Fruit fly (Drosophila melanogaster) whole organism, embryonic: ENCODE measurements around the gene rempA.

ENCODE experiments used
- ATbp ChIP-seq: fragments of 200-800 bp; sonication (Bioruptor generic); optimal IDR thresholded peaks from 2 replicates; lab custom pipeline; 2017; ENCODE audit warnings: missing biosample characterization, mild to moderate bottlenecking, missing genetic modification characterization, missing genetic modification reagents
- Abd-B ChIP-seq: fragments of 200-800 bp; sonication (Bioruptor generic); optimal IDR thresholded peaks from 2 replicates; lab custom pipeline; 2018; ENCODE audit warnings: missing biosample characterization, mild to moderate bottlenecking, missing genetic modification characterization, moderate library complexity
- B-H1 ChIP-seq: fragments of 200-800 bp; sonication (Bioruptor generic); IDR thresholded peaks from 3 replicates; pipeline ENCODE4 v1.3.6; 2022; ENCODE audit warnings: missing biosample characterization, missing genetic modification characterization
- BEAF-32 ChIP-seq: fragments of 200-800 bp; sonication (Bioruptor generic); optimal IDR thresholded peaks from 3 replicates; lab custom pipeline; 2017; ENCODE audit warnings: missing biosample characterization, missing genetic modification characterization, mild to moderate bottlenecking, moderate library complexity, missing genetic modification reagents
- Bdp1 ChIP-seq: fragments of 200-800 bp; sonication (Bioruptor generic); optimal IDR thresholded peaks from 3 replicates; lab custom pipeline; 2016; ENCODE audit warnings: missing biosample characterization, missing genetic modification characterization
- C15 ChIP-seq: fragments of 200-800 bp; sonication (Bioruptor generic); IDR thresholded peaks from 3 replicates; pipeline ENCODE4 v1.3.6; 2022; ENCODE audit warnings: missing biosample characterization, missing genetic modification characterization
- CG10565 ChIP-seq: fragments of 200-800 bp; sonication (Bioruptor generic); optimal IDR thresholded peaks from 3 replicates; lab custom pipeline; 2016; ENCODE audit warnings: missing biosample characterization, mild to moderate bottlenecking, missing genetic modification characterization
- CG11085 ChIP-seq: fragments of 200-800 bp; sonication (Bioruptor generic); IDR thresholded peaks from 2 replicates; pipeline ENCODE4 v1.3.6; 2022; ENCODE audit warnings: missing biosample characterization, missing genetic modification characterization
- CG11696 ChIP-seq: fragments of 200-800 bp; sonication (Bioruptor generic); IDR thresholded peaks from 2 replicates; pipeline ENCODE4 v1.3.6; 2022; ENCODE audit warnings: missing biosample characterization, missing genetic modification characterization
- CG11723 ChIP-seq: fragments of 200-800 bp; sonication (Bioruptor generic); optimal IDR thresholded peaks from 2 replicates; lab custom pipeline; 2017; ENCODE audit warnings: missing biosample characterization, mild to moderate bottlenecking, missing genetic modification characterization
- CG12299 ChIP-seq: fragments of 200-800 bp; sonication (Bioruptor generic); optimal IDR thresholded peaks from 2 replicates; lab custom pipeline; 2018; ENCODE audit warnings: missing biosample characterization, mild to moderate bottlenecking, missing genetic modification characterization
- CG13296 ChIP-seq: fragments of 200-800 bp; sonication (Bioruptor generic); optimal IDR thresholded peaks from 3 replicates; lab custom pipeline; 2018; ENCODE audit warnings: missing biosample characterization, mild to moderate bottlenecking, missing genetic modification characterization
- CG13624 ChIP-seq: fragments of 200-800 bp; sonication (Bioruptor generic); optimal IDR thresholded peaks from 2 replicates; lab custom pipeline; 2016; ENCODE audit warnings: missing biosample characterization, missing genetic modification characterization
- CG13775 ChIP-seq: fragments of 200-800 bp; sonication (Bioruptor generic); optimal IDR thresholded peaks from 3 replicates; lab custom pipeline; 2017; ENCODE audit warnings: missing biosample characterization, mild to moderate bottlenecking, missing genetic modification characterization
- CG14710 ChIP-seq: fragments of 200-800 bp; sonication (Bioruptor generic); optimal IDR thresholded peaks from 3 replicates; lab custom pipeline; 2019; ENCODE audit warnings: missing biosample characterization, mild to moderate bottlenecking, missing genetic modification characterization, moderate library complexity
- CG15479 ChIP-seq: fragments of 200-800 bp; sonication (Bioruptor generic); optimal IDR thresholded peaks from 3 replicates; lab custom pipeline; 2019; ENCODE audit warnings: missing biosample characterization, mild to moderate bottlenecking, missing genetic modification characterization, moderate library complexity
- CG16815 ChIP-seq: fragments of 200-800 bp; sonication (Bioruptor generic); optimal IDR thresholded peaks from 3 replicates; lab custom pipeline; 2017; ENCODE audit warnings: missing biosample characterization, mild to moderate bottlenecking, missing genetic modification characterization
- CG17328 ChIP-seq: fragments of 200-800 bp; sonication (Bioruptor generic); IDR thresholded peaks from 2 replicates; pipeline ENCODE4 v1.3.6; 2022; ENCODE audit warnings: missing biosample characterization, missing genetic modification characterization
- CG18599 ChIP-seq: fragments of 200-800 bp; sonication (Bioruptor generic); optimal IDR thresholded peaks from 3 replicates; lab custom pipeline; 2017; ENCODE audit warnings: missing biosample characterization, missing genetic modification characterization, mild to moderate bottlenecking, moderate library complexity, missing genetic modification reagents
- CG2678 ChIP-seq: fragments of 200-800 bp; sonication (Bioruptor generic); optimal IDR thresholded peaks from 3 replicates; lab custom pipeline; 2019; ENCODE audit warnings: missing biosample characterization, mild to moderate bottlenecking, missing genetic modification characterization, moderate library complexity
- CG30403 ChIP-seq: fragments of 200-800 bp; sonication (Bioruptor generic); optimal IDR thresholded peaks from 3 replicates; lab custom pipeline; 2016; ENCODE audit warnings: missing biosample characterization, missing genetic modification characterization
- CG34376 ChIP-seq: fragments of 200-800 bp; sonication (Bioruptor generic); optimal IDR thresholded peaks from 2 replicates; lab custom pipeline; 2018; ENCODE audit warnings: missing biosample characterization, mild to moderate bottlenecking, missing genetic modification characterization
- CG3726 ChIP-seq: fragments of 200-800 bp; sonication (Bioruptor generic); IDR thresholded peaks from 3 replicates; pipeline ENCODE4, ENCODE4 v1.3.6; 2022; ENCODE audit warnings: missing biosample characterization, missing genetic modification characterization
- CG4282 ChIP-seq: fragments of 200-800 bp; sonication (Bioruptor generic); optimal IDR thresholded peaks from 2 replicates; lab custom pipeline; 2016; ENCODE audit warnings: missing biosample characterization, missing genetic modification characterization
- CG4424 ChIP-seq: fragments of 200-800 bp; sonication (Bioruptor generic); optimal IDR thresholded peaks from 3 replicates; lab custom pipeline; 2016; ENCODE audit warnings: missing biosample characterization, missing genetic modification characterization
- CG5953 ChIP-seq: fragments of 200-800 bp; sonication (Bioruptor generic); IDR thresholded peaks from 2 replicates; pipeline ENCODE4 v1.3.6; 2022; ENCODE audit warnings: missing biosample characterization, missing genetic modification characterization
- Dref ChIP-seq: fragments of 200-800 bp; sonication (Bioruptor generic); IDR thresholded peaks from 2 replicates; pipeline ENCODE4 v1.3.6; 2022; ENCODE audit warnings: missing biosample characterization, missing genetic modification characterization
- Ets65A ChIP-seq: fragments of 200-800 bp; sonication (Bioruptor generic); peaks from one replicate; lab custom pipeline; 2016; ENCODE audit warnings: missing biosample characterization, missing genetic modification characterization
- HHEX ChIP-seq: fragments of 200-800 bp; sonication (Bioruptor generic); optimal IDR thresholded peaks from 3 replicates; lab custom pipeline; 2017; ENCODE audit warnings: missing biosample characterization, mild to moderate bottlenecking, missing genetic modification characterization, missing genetic modification reagents
- Hey ChIP-seq: fragments of 200-800 bp; sonication (Bioruptor generic); optimal IDR thresholded peaks from 3 replicates; lab custom pipeline; 2018; ENCODE audit warnings: missing biosample characterization, mild to moderate bottlenecking, missing genetic modification characterization
- HmgD ChIP-seq: fragments of 200-800 bp; sonication (Bioruptor generic); optimal IDR thresholded peaks from 3 replicates; lab custom pipeline; 2016; ENCODE audit warnings: missing biosample characterization, missing genetic modification characterization
- Max ChIP-seq: fragments of 200-800 bp; sonication (Bioruptor generic); optimal IDR thresholded peaks from 2 replicates; lab custom pipeline; 2016; ENCODE audit warnings: missing biosample characterization, mild to moderate bottlenecking, missing genetic modification characterization
- Med ChIP-seq: fragments of 200-800 bp; sonication (Bioruptor generic); peaks from one replicate; lab custom pipeline; 2016; ENCODE audit warnings: missing biosample characterization, missing genetic modification characterization, mild to moderate bottlenecking, inconsistent platforms, moderate library complexity
- NC2α ChIP-seq: fragments of 200-800 bp; sonication (Bioruptor generic); optimal IDR thresholded peaks from 2 replicates; lab custom pipeline; 2016; ENCODE audit warnings: missing biosample characterization, missing genetic modification characterization
- NfI ChIP-seq: fragments of 200-800 bp; sonication (Bioruptor generic); optimal IDR thresholded peaks from 3 replicates; lab custom pipeline; 2018; ENCODE audit warnings: missing biosample characterization, mild to moderate bottlenecking, missing genetic modification characterization, moderate library complexity
- Pdp1 ChIP-seq, 2 experiments: fragments of 200-800 bp; sonication (Bioruptor generic); optimal IDR thresholded peaks; 3 replicates each; lab custom pipeline; 2016; ENCODE audit warnings: missing biosample characterization in 2 of 2, missing genetic modification characterization in 2 of 2, mild to moderate bottlenecking in 1 of 2, moderate library complexity in 1 of 2
- YL-1 ChIP-seq: fragments of 200-800 bp; sonication (Bioruptor generic); optimal IDR thresholded peaks from 3 replicates; lab custom pipeline; 2017; ENCODE audit warnings: missing biosample characterization, mild to moderate bottlenecking, missing genetic modification characterization
- cas ChIP-seq: fragments of 200-800 bp; sonication (Bioruptor generic); IDR thresholded peaks from 2 replicates; pipeline ENCODE4 v1.3.6; 2022; ENCODE audit warnings: missing biosample characterization, missing genetic modification characterization
- ewg ChIP-seq: fragments of 200-800 bp; sonication (Bioruptor generic); optimal IDR thresholded peaks from 3 replicates; lab custom pipeline; 2017; ENCODE audit warnings: mild to moderate bottlenecking, missing biosample characterization, missing genetic modification reagents, missing genetic modification characterization
- gro ChIP-seq: fragments of 200-800 bp; sonication (Bioruptor generic); optimal IDR thresholded peaks from 2 replicates; lab custom pipeline; 2016; ENCODE audit warnings: missing biosample characterization, missing genetic modification characterization
- gt ChIP-seq: fragments of 200-800 bp; sonication (Bioruptor generic); IDR thresholded peaks from 2 replicates; pipeline ENCODE4 v1.3.6; 2022; ENCODE audit warnings: missing biosample characterization, missing genetic modification characterization
- her ChIP-seq: fragments of 200-800 bp; sonication (Bioruptor generic); optimal IDR thresholded peaks from 2 replicates; lab custom pipeline; 2016; ENCODE audit warnings: missing biosample characterization, missing genetic modification characterization
- jumu ChIP-seq: fragments of 200-800 bp; sonication (Bioruptor generic); optimal IDR thresholded peaks from 3 replicates; lab custom pipeline; 2016; ENCODE audit warnings: missing biosample characterization, missing genetic modification characterization
- peb ChIP-seq: fragments of 200-800 bp; sonication (Bioruptor generic); IDR thresholded peaks from 2 replicates; pipeline ENCODE4 v1.3.6; 2022; ENCODE audit warnings: missing biosample characterization, missing genetic modification characterization
- pita ChIP-seq: fragments of 200-800 bp; sonication (Bioruptor generic); optimal IDR thresholded peaks from 2 replicates; lab custom pipeline; 2017; ENCODE audit warnings: missing biosample characterization, mild to moderate bottlenecking, missing genetic modification characterization
- sc ChIP-seq, 3 experiments: fragments of >200 bp in 2 of 3; fragments of 200-800 bp in 1 of 3; sonication (Bioruptor generic) in 1 of 3; optimal IDR thresholded peaks; 2 replicates in 2 of 3; 3 replicates in 1 of 3; lab custom pipeline; 2017; ENCODE audit warnings: mild to moderate bottlenecking in 1 of 3, missing biosample characterization in 1 of 3, missing genetic modification characterization in 1 of 3, missing genetic modification reagents in 1 of 3
- schlank ChIP-seq: fragments of 200-800 bp; sonication (Bioruptor generic); optimal IDR thresholded peaks from 2 replicates; lab custom pipeline; 2018; ENCODE audit warnings: missing biosample characterization, mild to moderate bottlenecking, missing genetic modification characterization
- sens ChIP-seq: fragments of 200-800 bp; sonication (Bioruptor generic); peaks from one replicate; lab custom pipeline; 2016; ENCODE audit warnings: missing biosample characterization, missing genetic modification characterization
- twi ChIP-seq: fragments of 200-800 bp; optimal IDR thresholded peaks from 2 replicates; lab custom pipeline; 2019; ENCODE audit warnings: missing biosample characterization, mild to moderate bottlenecking, missing genetic modification characterization, moderate library complexity
- vnd ChIP-seq: fragments of 200-800 bp; sonication (Bioruptor generic); IDR thresholded peaks from 3 replicates; pipeline ENCODE4 v1.3.6; 2022; ENCODE audit warnings: missing biosample characterization, missing genetic modification characterization; ENCODE audit not compliant: partially characterized antibody
- z ChIP-seq: fragments of 200-800 bp; sonication (Bioruptor generic); IDR thresholded peaks from 3 replicates; pipeline ENCODE4 v1.3.6; 2022; ENCODE audit warnings: missing biosample characterization, missing genetic modification characterization

Gene rempA

DNA sequence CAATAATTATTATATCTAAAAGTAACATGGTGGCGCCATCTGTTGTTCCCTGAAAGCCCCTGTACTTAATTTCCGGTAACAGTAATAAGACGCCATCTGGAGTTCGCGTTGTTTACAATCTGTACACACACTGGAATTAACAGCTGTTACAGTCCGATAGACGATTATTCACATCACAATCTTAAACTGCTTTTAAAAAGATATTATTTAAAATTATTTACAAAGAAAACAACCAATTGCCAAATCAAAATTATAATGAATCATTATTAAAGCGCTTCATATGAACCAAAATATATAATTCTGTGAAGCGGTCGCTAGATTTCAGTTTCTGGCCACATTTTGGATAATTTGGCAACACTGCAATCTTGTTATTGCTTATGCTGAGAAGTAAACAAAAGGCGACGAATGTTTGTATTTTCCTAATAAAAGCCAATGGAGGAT, 42.3 kb upstream of the rempA start, which contains the start of gene CG13689 (continued):
- TF ChIP-seq Pdp1 (GFP tag; optimal IDR thresholded peaks at IDR 0.05; lab: Kevin White, UChicago) (peak in 1 of 2 experiments; percentile 29), Med (GFP tag; lab: Kevin White, UChicago) (peak; percentile 92), twi (peak; percentile 37), NfI (peak; percentile 60), BEAF-32 (peak; percentile 35), Max (GFP tag; lab: Kevin White, UChicago) (peak; percentile 36), Ets65A (peak; percentile 58), CG13624 (no peak), schlank (no peak), jumu (GFP tag; lab: Kevin White, UChicago) (no peak), HmgD (no peak), CG4424 (GFP tag; lab: Kevin White, UChicago) (peak; percentile 63), CG34376 (no peak), sens (GFP tag; lab: Kevin White, UChicago) (peak; percentile 92), z (GFP tag; lab: Robert Waterston, UW) (no peak), gro (GFP tag; lab: Kevin White, UChicago) (no peak), CG3726 (GFP tag; lab: Robert Waterston, UW) (no peak), peb (GFP tag; lab: Robert Waterston, UW) (no peak), sc (optimal IDR thresholded peaks at IDR 0.05; lab: Kevin White, UChicago) (no peak), sc (GFP tag; optimal IDR thresholded peaks at IDR 0.05; lab: Kevin White, UChicago) (no peak), HHEX (GFP tag; lab: Kevin White, UChicago) (no peak), cas (GFP tag; lab: Robert Waterston, UW) (no peak), ewg (GFP tag; lab: Kevin White, UChicago) (peak; percentile 32), gt (GFP tag; lab: Robert Waterston, UW) (no peak), CG5953 (GFP tag; lab: Robert Waterston, UW) (no peak), C15 (no peak), CG18599 (GFP tag; lab: Kevin White, UChicago) (peak; percentile 54), CG2678 (tag; lab: Kevin White, UChicago) (no peak), ATbp (no peak), Hey (tag; lab: Kevin White, UChicago) (no peak), CG11085 (GFP tag; lab: Robert Waterston, UW) (peak; percentile 21; the same call in 1 of the 2 replicates), CG16815 (GFP tag; lab: Kevin White, UChicago) (peak; percentile 7), pita (GFP tag; lab: Kevin White, UChicago) (peak; percentile 17), Abd-B (peak; percentile 25), Bdp1 (peak; percentile 17), CG17328 (GFP tag; lab: Robert Waterston, UW) (no peak; the same call in 1 of the 2 replicates), CG4282 (GFP tag; lab: Kevin White, UChicago) (no peak), CG13775 (GFP tag; lab: Kevin White, UChicago) (peak; percentile 21), YL-1 (GFP tag; lab: Kevin White, UChicago) (peak; percentile 64), Dref (GFP tag; lab: Robert Waterston, UW) (peak; percentile 51), B-H1 (no peak), CG10565 (GFP tag; lab: Kevin White, UChicago) (no peak), CG13296 (GFP tag; lab: Kevin White, UChicago) (no peak), CG12299 (tag; lab: Kevin White, UChicago) (no peak), her (GFP tag; lab: Kevin White, UChicago) (no peak), CG14710 (peak; percentile 69), NC2α (no peak), CG15479 (GFP tag; lab: Kevin White, UChicago) (no peak), CG11723 (GFP tag; lab: Kevin White, UChicago) (no peak), CG30403 (GFP tag; lab: Kevin White, UChicago) (peak; percentile 68), vnd (GFP tag; lab: Robert Waterston, UW) (no peak), CG11696 (GFP tag; lab: Robert Waterston, UW) (no peak)
